Fruit fly (Drosophila melanogaster): ENCODE results near the gene brk.

brk gene

DNA sequence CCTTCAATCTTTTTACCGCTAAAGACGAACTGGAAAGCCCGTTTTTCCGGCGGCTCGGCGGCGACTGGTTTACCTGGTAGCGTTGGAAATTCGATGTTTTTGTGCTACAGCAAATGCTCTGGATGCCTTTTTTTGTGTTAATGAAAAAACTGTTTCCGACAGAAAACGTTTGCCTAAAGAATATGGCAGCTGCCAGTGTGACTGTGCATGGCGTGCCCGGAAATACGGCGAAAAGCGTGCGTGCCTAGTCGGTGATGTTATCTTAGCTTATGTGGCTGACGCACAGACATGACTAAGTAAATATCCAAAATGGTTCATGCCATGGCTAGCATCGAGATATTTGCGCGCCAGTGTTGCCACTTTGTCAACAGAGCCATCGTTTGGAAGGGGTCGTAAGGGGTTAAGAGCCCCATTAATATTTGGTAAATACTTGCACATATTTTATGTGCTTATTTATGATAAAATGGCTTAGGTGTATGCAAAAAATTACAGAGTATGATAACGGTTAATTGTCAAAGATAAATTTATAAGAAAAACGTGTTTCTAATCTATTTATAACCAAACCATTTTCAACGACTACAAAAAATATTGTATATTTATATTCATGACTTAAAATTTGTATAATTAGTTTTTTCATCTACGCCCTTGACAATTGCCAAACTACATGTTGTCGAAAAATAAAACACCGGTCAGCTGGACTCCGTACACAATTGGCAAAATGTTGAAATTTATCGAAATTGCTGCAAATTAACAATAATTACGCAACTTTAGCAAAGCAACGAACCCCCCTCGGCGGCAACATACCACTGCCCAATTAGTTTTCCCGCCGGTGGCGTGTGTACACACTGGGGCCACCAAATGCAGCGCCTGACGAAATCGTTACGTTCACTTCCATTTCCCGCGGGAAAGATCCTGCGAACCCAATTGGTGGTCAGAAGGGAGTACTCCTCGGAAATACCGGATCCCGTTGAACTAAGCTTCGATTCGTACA lies 21.4 kb upstream of the brk start, which contains the start of gene CG2059 (continued):
- no peak for TF ChIP-seq CG10669 (GFP tag; optimal IDR thresholded peaks at IDR 0.05)
- TF ChIP-seq CG3919 (GFP tag; optimal IDR thresholded peaks at IDR 0.05): no peak
- TF ChIP-seq CG9139 (GFP tag; optimal IDR thresholded peaks at IDR 0.05): no peak
- TF ChIP-seq CG3032 (tag; optimal IDR thresholded peaks at IDR 0.05): peak; percentile 11
- no peak for TF ChIP-seq salr (GFP tag; optimal IDR thresholded peaks at IDR 0.05)
- TF ChIP-seq CG6808 (GFP tag; optimal IDR thresholded peaks at IDR 0.05): no peak
- TF ChIP-seq Eip93F (GFP tag; optimal IDR thresholded peaks at IDR 0.05): peak; percentile 29
- peak; percentile 27 for TF ChIP-seq Sox102F (GFP tag; optimal IDR thresholded peaks at IDR 0.05)
- TF ChIP-seq CG6854 (GFP tag; optimal IDR thresholded peaks at IDR 0.05): peak; percentile 56
- peak; percentile 99 for TF ChIP-seq vri (GFP tag; optimal IDR thresholded peaks at IDR 0.05)
- no peak for TF ChIP-seq CG16779 (tag; optimal IDR thresholded peaks at IDR 0.05)
- TF ChIP-seq CG31627 (GFP tag; optimal IDR thresholded peaks at IDR 0.05): peak; percentile 43
- peak; percentile 53 for TF ChIP-seq CG6276 (GFP tag; optimal IDR thresholded peaks at IDR 0.05)
- peak; percentile 14; the same call in 1 of the 2 replicates for TF ChIP-seq CG15336 (GFP tag; IDR thresholded peaks at IDR 0.05)
- TF ChIP-seq lz (GFP tag; optimal IDR thresholded peaks at IDR 0.05): peak; percentile 54
- peak; percentile 29; the same call in 1 of the 3 replicates for TF ChIP-seq CG8119 (GFP tag; IDR thresholded peaks at IDR 0.05)
- TF ChIP-seq Eip75B (GFP tag; optimal IDR thresholded peaks at IDR 0.05): no peak
- TF ChIP-seq CG11294 (GFP tag; IDR thresholded peaks at IDR 0.05): no peak; the same call in 1 of the 2 replicates
- peak; percentile 28 for TF ChIP-seq CG10631 (GFP tag; optimal IDR thresholded peaks at IDR 0.05)
- TF ChIP-seq CG4318 (GFP tag; optimal IDR thresholded peaks at IDR 0.05): no peak
- TF ChIP-seq Hr39 (GFP tag; optimal IDR thresholded peaks at IDR 0.05): peak; percentile 45
- TF ChIP-seq CG8632 (GFP tag; optimal IDR thresholded peaks at IDR 0.05): no peak
- peak; percentile 32; the same call in 2 of the 3 replicates for TF ChIP-seq eg (GFP tag; IDR thresholded peaks at IDR 0.05)
- no peak; the same call in 1 of the 2 replicates for TF ChIP-seq Gug (GFP tag; IDR thresholded peaks at IDR 0.05)
- TF ChIP-seq Hr4 (GFP tag; optimal IDR thresholded peaks at IDR 0.05): peak; percentile 37
- TF ChIP-seq CG1621 (tag; optimal IDR thresholded peaks at IDR 0.05): peak; percentile 41
- no peak for TF ChIP-seq CG7368 (GFP tag; optimal IDR thresholded peaks at IDR 0.05)
- TF ChIP-seq Ets96B (tag; optimal IDR thresholded peaks at IDR 0.05): no peak
- peak; percentile 22 for TF ChIP-seq topi (GFP tag; optimal IDR thresholded peaks at IDR 0.05)
- TF ChIP-seq CG8319 (GFP tag; optimal IDR thresholded peaks at IDR 0.05): no peak
- no peak for TF ChIP-seq ss (GFP tag; optimal IDR thresholded peaks at IDR 0.05)
- no peak for TF ChIP-seq dac (GFP tag; optimal IDR thresholded peaks at IDR 0.05)
- peak; percentile 12 for TF ChIP-seq Sox15 (GFP tag; optimal IDR thresholded peaks at IDR 0.05)
- peak; percentile 36; the same call in 1 of the 3 replicates for TF ChIP-seq CG6163 (GFP tag; IDR thresholded peaks at IDR 0.05)
- TF ChIP-seq Hr38 (GFP tag; optimal IDR thresholded peaks at IDR 0.05): no peak
- TF ChIP-seq Lpt (GFP tag; optimal IDR thresholded peaks at IDR 0.05): no peak
- peak; percentile 75 for TF ChIP-seq Eip78C (GFP tag)
- no peak for TF ChIP-seq spab (GFP tag; optimal IDR thresholded peaks at IDR 0.05)

DNA sequence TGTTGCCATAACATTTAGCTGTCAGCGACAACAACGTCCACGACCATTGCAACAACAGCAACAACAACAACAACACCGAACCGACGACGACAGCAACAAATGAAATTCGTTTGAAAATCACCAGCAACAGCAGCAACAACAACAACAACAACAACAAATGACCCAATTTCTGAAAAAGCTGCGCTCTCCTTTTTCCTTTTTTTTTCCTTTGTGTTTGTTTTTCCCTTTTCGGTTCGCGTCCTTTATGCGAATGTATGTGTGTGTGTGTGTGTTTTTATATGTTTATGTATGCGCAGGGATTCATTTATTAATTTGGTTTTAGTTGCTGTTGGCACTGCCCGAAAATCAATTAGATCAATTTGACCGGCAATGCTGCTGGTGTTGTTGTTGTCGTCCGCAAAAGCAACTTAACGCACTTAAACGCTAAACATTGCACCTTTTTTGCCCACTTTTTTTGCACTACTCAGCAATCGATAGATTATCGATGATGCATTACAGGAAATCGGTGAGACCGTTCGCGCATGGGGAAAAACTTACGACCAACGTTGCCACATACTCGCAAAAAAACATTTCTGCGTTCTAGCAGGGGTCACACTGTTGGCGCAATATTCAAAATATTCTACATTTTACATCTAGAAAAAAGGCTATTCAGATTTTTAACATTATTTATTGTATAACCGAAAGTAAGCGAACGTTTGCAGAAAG lies 16.8 kb upstream of the brk start, which contains the start of gene unc-119:
Gene unc-119 (minus strand): TSS at position 488 of the 705 bp plus-strand sequence.
- TF ChIP-seq CG11762 (GFP tag; optimal IDR thresholded peaks at IDR 0.05; ENCODE audit: insufficient read depth): no peak
- TF ChIP-seq Ets96B (tag; optimal IDR thresholded peaks at IDR 0.05): peak; percentile 15
- no peak for TF ChIP-seq dac (GFP tag; optimal IDR thresholded peaks at IDR 0.05)
- TF ChIP-seq Hr39 (GFP tag; optimal IDR thresholded peaks at IDR 0.05): no peak
- no peak; the same call in 2 of the 3 replicates for TF ChIP-seq CG8119 (GFP tag; IDR thresholded peaks at IDR 0.05)
- peak; percentile 46 for TF ChIP-seq Eip78C (GFP tag)
- no peak for TF ChIP-seq CG32006 (GFP tag; optimal IDR thresholded peaks at IDR 0.05)
- peak; percentile 6 for TF ChIP-seq CG34406 (GFP tag; optimal IDR thresholded peaks at IDR 0.05)
- TF ChIP-seq Hr4 (GFP tag; optimal IDR thresholded peaks at IDR 0.05): no peak
- TF ChIP-seq Lpt (GFP tag; optimal IDR thresholded peaks at IDR 0.05): no peak
- TF ChIP-seq eg (GFP tag; IDR thresholded peaks at IDR 0.05): 0 out of 3 replicates have a peak, but pooled peaks have one; percentile 20
- TF ChIP-seq Blimp-1 (GFP tag; optimal IDR thresholded peaks at IDR 0.05): no peak
- TF ChIP-seq CG6276 (GFP tag; optimal IDR thresholded peaks at IDR 0.05): peak; percentile 57
- TF ChIP-seq Eip75B (GFP tag; optimal IDR thresholded peaks at IDR 0.05): peak; percentile 17
- no peak for TF ChIP-seq fd85E (GFP tag; optimal IDR thresholded peaks at IDR 0.05)
- TF ChIP-seq cyc (GFP tag; optimal IDR thresholded peaks at IDR 0.05): no peak
- peak; percentile 28 for TF ChIP-seq CG3032 (tag; optimal IDR thresholded peaks at IDR 0.05)
- peak; percentile 3 for TF ChIP-seq pdm3 (GFP tag; optimal IDR thresholded peaks at IDR 0.05)
- no peak for TF ChIP-seq esn (GFP tag; optimal IDR thresholded peaks at IDR 0.05)
- peak; percentile 79 for TF ChIP-seq CG6808 (GFP tag; optimal IDR thresholded peaks at IDR 0.05)

Measured in whole organism, prepupa.